Fruit fly (Drosophila melanogaster) whole organism, embryonic: ENCODE results near the gene CG6006.
A peak's percentile ranks its signal among the peaks of the same experiment; 100 is the strongest.

Experiments used
- Abd-B ChIP-seq: fragments of 200-800 bp; sonication (Bioruptor generic); optimal IDR thresholded peaks from 2 replicates; lab custom pipeline; 2018; ENCODE audit warnings: missing biosample characterization, mild to moderate bottlenecking, missing genetic modification characterization, moderate library complexity
- CG11247 ChIP-seq: fragments of 200-800 bp; sonication (Bioruptor generic); IDR thresholded peaks from 2 replicates; pipeline ENCODE4 v1.3.6; 2022; ENCODE audit warnings: missing biosample characterization, missing genetic modification characterization
- CG14014 ChIP-seq: fragments of 200-800 bp; sonication (Bioruptor generic); IDR thresholded peaks from 2 replicates; pipeline ENCODE4 v1.3.6; 2022; ENCODE audit warnings: missing biosample characterization, missing genetic modification characterization
- CG17361 ChIP-seq: fragments of 200-800 bp; sonication (Bioruptor generic); IDR thresholded peaks from 3 replicates; pipeline ENCODE4 v1.3.6; 2022; ENCODE audit warnings: missing biosample characterization, missing genetic modification characterization
- CG18599 ChIP-seq: fragments of 200-800 bp; sonication (Bioruptor generic); optimal IDR thresholded peaks from 3 replicates; lab custom pipeline; 2017; ENCODE audit warnings: missing biosample characterization, missing genetic modification characterization, mild to moderate bottlenecking, moderate library complexity, missing genetic modification reagents
- CG2116 ChIP-seq: fragments of 200-800 bp; sonication (Bioruptor generic); optimal IDR thresholded peaks from 3 replicates; lab custom pipeline; 2018; ENCODE audit warnings: missing biosample characterization, mild to moderate bottlenecking, missing genetic modification characterization
- CG3163 ChIP-seq: fragments of 200-800 bp; sonication (Bioruptor generic); optimal IDR thresholded peaks from 3 replicates; lab custom pipeline; 2016; ENCODE audit warnings: missing biosample characterization, missing genetic modification characterization
- CG34224 ChIP-seq: fragments of 200-800 bp; sonication (Bioruptor generic); IDR thresholded peaks from 3 replicates; pipeline ENCODE4 v1.3.6; 2022; ENCODE audit warnings: missing biosample characterization, missing genetic modification characterization; ENCODE audit not compliant: partially characterized antibody
- CG34422 ChIP-seq: fragments of 200-800 bp; sonication (Bioruptor generic); IDR thresholded peaks from 3 replicates; pipeline ENCODE4 v1.3.6; 2022; ENCODE audit warnings: missing biosample characterization, missing genetic modification characterization
- CG9727 ChIP-seq: fragments of 200-800 bp; sonication (Bioruptor generic); optimal IDR thresholded peaks from 3 replicates; lab custom pipeline; 2017; ENCODE audit warnings: missing biosample characterization, mild to moderate bottlenecking, missing genetic modification characterization
- Dek ChIP-seq: fragments of 200-800 bp; sonication (Bioruptor generic); optimal IDR thresholded peaks from 3 replicates; lab custom pipeline; 2019; ENCODE audit warnings: missing biosample characterization, mild to moderate bottlenecking, missing genetic modification characterization, moderate library complexity
- Elba2 ChIP-seq: fragments of 200-800 bp; sonication (Bioruptor generic); optimal IDR thresholded peaks from 3 replicates; lab custom pipeline; 2016; ENCODE audit warnings: missing biosample characterization, missing genetic modification characterization
- Hr78 ChIP-seq, 2 experiments: fragments of 200-800 bp in 1 of 2; fragments of >200 bp in 1 of 2; sonication (Bioruptor generic) in 1 of 2; optimal IDR thresholded peaks; 2 replicates each; lab custom pipeline; 2017 to 2019; ENCODE audit warnings: missing biosample characterization in 2 of 2, missing genetic modification characterization in 2 of 2, mild to moderate bottlenecking in 1 of 2, moderate library complexity in 1 of 2
- Jarid2 ChIP-seq: fragments of 200-800 bp; sonication (Bioruptor generic); optimal IDR thresholded peaks from 3 replicates; lab custom pipeline; 2017; ENCODE audit warnings: mild to moderate bottlenecking, missing biosample characterization, missing genetic modification reagents, missing genetic modification characterization
- Max ChIP-seq: fragments of 200-800 bp; sonication (Bioruptor generic); optimal IDR thresholded peaks from 2 replicates; lab custom pipeline; 2016; ENCODE audit warnings: missing biosample characterization, mild to moderate bottlenecking, missing genetic modification characterization
- Meics ChIP-seq: fragments of 200-800 bp; sonication (Bioruptor generic); optimal IDR thresholded peaks from 2 replicates; lab custom pipeline; 2017; ENCODE audit warnings: missing biosample characterization, mild to moderate bottlenecking, missing genetic modification characterization
- Mrtf ChIP-seq: fragments of 200-800 bp; sonication (Bioruptor generic); IDR thresholded peaks from 3 replicates; pipeline ENCODE4 v1.3.6; 2022; ENCODE audit warnings: missing biosample characterization, missing genetic modification characterization
- NK7.1 ChIP-seq: fragments of 200-800 bp; sonication (Bioruptor generic); optimal IDR thresholded peaks from 3 replicates; lab custom pipeline; 2016; ENCODE audit warnings: missing biosample characterization, missing genetic modification characterization
- Oaz ChIP-seq: fragments of 200-800 bp; sonication (Bioruptor generic); IDR thresholded peaks from 2 replicates; pipeline ENCODE4 v1.3.6; 2022; ENCODE audit warnings: missing biosample characterization, missing genetic modification characterization
- Oli ChIP-seq: fragments of 200-800 bp; sonication (Bioruptor generic); optimal IDR thresholded peaks from 2 replicates; lab custom pipeline; 2018; ENCODE audit warnings: missing biosample characterization, mild to moderate bottlenecking, missing genetic modification characterization, moderate library complexity
- Trl ChIP-seq, 3 experiments: fragments of >200 bp in 2 of 3; fragments of 200-800 bp in 1 of 3; sonication (Bioruptor generic) in 1 of 3; optimal IDR thresholded peaks; 2 replicates in 1 of 3; 3 replicates in 2 of 3; lab custom pipeline; 2016 to 2017; ENCODE audit warnings: missing biosample characterization in 1 of 3, missing genetic modification characterization in 1 of 3
- Xrp1 ChIP-seq: fragments of 200-800 bp; sonication (Bioruptor generic); IDR thresholded peaks from 2 replicates; pipeline ENCODE4 v1.3.6; 2022; ENCODE audit warnings: missing biosample characterization, missing genetic modification characterization
- aop ChIP-seq: fragments of 200-800 bp; sonication (Bioruptor generic); IDR thresholded peaks from 2 replicates; pipeline ENCODE4 v1.3.6; 2022; ENCODE audit warnings: missing biosample characterization, missing genetic modification characterization
- ash1 ChIP-seq: fragments of 200-800 bp; sonication (Bioruptor generic); optimal IDR thresholded peaks from 2 replicates; lab custom pipeline; 2018; ENCODE audit warnings: missing biosample characterization, mild to moderate bottlenecking, missing genetic modification characterization
- chinmo ChIP-seq: fragments of 200-800 bp; sonication (Bioruptor generic); IDR thresholded peaks from 4 replicates; pipeline ENCODE4 v1.3.6; 2022; ENCODE audit warnings: missing biosample characterization, missing genetic modification characterization; ENCODE audit not compliant: partially characterized antibody
- dmrt11E ChIP-seq: fragments of 200-800 bp; sonication (Bioruptor generic); optimal IDR thresholded peaks from 3 replicates; lab custom pipeline; 2018; ENCODE audit warnings: missing biosample characterization, mild to moderate bottlenecking, missing genetic modification characterization, moderate library complexity
- dmrt99B ChIP-seq: fragments of 200-800 bp; sonication (Bioruptor generic); optimal IDR thresholded peaks from 2 replicates; lab custom pipeline; 2018; ENCODE audit warnings: missing biosample characterization, mild to moderate bottlenecking, missing genetic modification characterization, moderate library complexity
- dysf ChIP-seq: fragments of 200-800 bp; sonication (Bioruptor generic); IDR thresholded peaks from 3 replicates; pipeline ENCODE4 v1.3.6; 2022; ENCODE audit warnings: missing biosample characterization, missing genetic modification characterization
- gsb-n ChIP-seq: fragments of 200-800 bp; sonication (Bioruptor generic); optimal IDR thresholded peaks from 3 replicates; lab custom pipeline; 2018; ENCODE audit warnings: missing biosample characterization, mild to moderate bottlenecking, missing genetic modification characterization
- gt ChIP-seq: fragments of 200-800 bp; sonication (Bioruptor generic); IDR thresholded peaks from 2 replicates; pipeline ENCODE4 v1.3.6; 2022; ENCODE audit warnings: missing biosample characterization, missing genetic modification characterization
- ham ChIP-seq: fragments of 200-800 bp; sonication (Bioruptor generic); IDR thresholded peaks from 2 replicates; pipeline ENCODE4 v1.3.6; 2022; ENCODE audit warnings: missing biosample characterization, missing genetic modification characterization
- lola ChIP-seq, 3 experiments: fragments of >200 bp in 2 of 3; fragments of 200-800 bp in 1 of 3; sonication (Bioruptor generic) in 1 of 3; optimal IDR thresholded peaks; 2 replicates each; lab custom pipeline; 2017 to 2019; ENCODE audit warnings: missing biosample characterization in 3 of 3, missing genetic modification characterization in 3 of 3, mild to moderate bottlenecking in 1 of 3, moderate library complexity in 1 of 3
- mirr ChIP-seq: fragments of 200-800 bp; sonication (Bioruptor generic); optimal IDR thresholded peaks from 3 replicates; lab custom pipeline; 2018; ENCODE audit warnings: missing biosample characterization, mild to moderate bottlenecking, missing genetic modification characterization
- phol ChIP-seq: fragments of 200-800 bp; sonication (Bioruptor generic); optimal IDR thresholded peaks from 3 replicates; lab custom pipeline; 2018; ENCODE audit warnings: missing biosample characterization, mild to moderate bottlenecking, missing genetic modification characterization, moderate library complexity
- row ChIP-seq: fragments of 200-800 bp; sonication (Bioruptor generic); IDR thresholded peaks from 3 replicates; pipeline ENCODE4 v1.3.6; 2022; ENCODE audit warnings: missing biosample characterization, missing genetic modification characterization
- sens ChIP-seq: fragments of 200-800 bp; sonication (Bioruptor generic); peaks from one replicate; lab custom pipeline; 2016; ENCODE audit warnings: missing biosample characterization, missing genetic modification characterization
- tx ChIP-seq: fragments of 200-800 bp; sonication (Bioruptor generic); optimal IDR thresholded peaks from 2 replicates; lab custom pipeline; 2016; ENCODE audit warnings: missing biosample characterization, missing genetic modification characterization

CG6006 gene

DNA sequence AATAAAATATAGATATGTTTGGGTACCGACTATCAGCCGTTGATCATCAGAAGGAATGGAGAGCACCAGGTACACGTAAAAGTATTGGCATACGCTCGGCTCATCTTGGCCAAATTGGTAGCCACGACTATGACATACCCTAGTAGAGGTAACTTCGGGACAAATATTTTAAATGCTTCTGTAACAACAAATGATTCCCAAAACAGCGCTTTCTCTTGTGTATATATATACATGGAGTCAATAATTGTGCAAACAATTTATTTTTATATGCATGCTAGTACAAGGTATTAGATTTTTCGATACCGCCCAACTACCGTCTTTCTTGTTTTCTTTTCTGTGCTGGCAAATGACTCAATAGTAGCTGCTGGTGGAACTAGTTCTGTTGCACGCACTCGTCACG, 35.3 kb upstream of the CG6006 start (continued):
- TF ChIP-seq Xrp1 (peak; percentile 63; the same call in 1 of the 2 replicates), CG9727 (GFP tag; lab: Kevin White, UChicago) (peak; percentile 9), phol (tag; lab: Kevin White, UChicago) (peak; percentile 16), tx (GFP tag; lab: Kevin White, UChicago) (no peak), dmrt99B (tag; lab: Kevin White, UChicago) (no peak), row (GFP tag; lab: Robert Waterston, UW) (peak; percentile 38; the same call in 1 of the 3 replicates), CG18599 (no peak), dmrt11E (peak; percentile 16), CG34224 (GFP tag; lab: Robert Waterston, UW) (no peak), ash1 (GFP tag; lab: Kevin White, UChicago) (no peak), dysf (GFP tag; lab: Robert Waterston, UW) (peak; percentile 37; the same call in 1 of the 3 replicates), ham (GFP tag; lab: Robert Waterston, UW) (no peak), Oli (tag; lab: Kevin White, UChicago) (no peak), Dek (tag; lab: Kevin White, UChicago) (no peak), Abd-B (no peak), mirr (GFP tag; lab: Kevin White, UChicago) (no peak), CG2116 (GFP tag; lab: Kevin White, UChicago) (no peak)

DNA sequence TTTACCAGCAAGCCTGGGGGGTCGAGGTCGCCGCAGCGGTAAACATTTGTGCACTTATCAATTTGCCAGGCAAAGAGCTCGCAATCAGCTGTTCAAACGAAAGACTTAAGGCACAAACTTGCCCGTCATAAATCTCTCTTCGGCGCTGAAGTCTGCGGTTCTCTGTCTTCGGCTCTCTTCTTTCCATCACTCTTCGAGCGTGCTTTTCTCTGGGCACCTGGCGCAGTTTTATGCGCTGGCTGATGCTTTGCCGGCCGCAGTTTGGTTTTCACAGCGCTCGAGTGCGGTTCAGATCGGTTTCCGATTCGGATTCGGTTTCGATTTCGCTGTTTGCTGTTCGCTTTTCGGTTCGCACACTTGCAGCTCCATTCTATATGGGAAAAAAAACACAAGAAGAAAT, 26.3 kb upstream of the CG6006 start:
- TF ChIP-seq Mrtf (GFP tag; lab: Robert Waterston, UW) = no peak
- TF ChIP-seq Trl (optimal IDR thresholded peaks at IDR 0.05; lab: Kevin White, UChicago) = peak; percentile 19 to 39
- no peak for TF ChIP-seq Trl (GFP tag; optimal IDR thresholded peaks at IDR 0.05; lab: Kevin White, UChicago)
- 0 out of 3 replicates have a peak, but pooled peaks have one; percentile 32 for TF ChIP-seq CG34422 (GFP tag; lab: Robert Waterston, UW)
- peak; percentile 11 for TF ChIP-seq Jarid2 (GFP tag; lab: Kevin White, UChicago)
- TF ChIP-seq CG17361 (GFP tag; lab: Robert Waterston, UW) = no peak
- TF ChIP-seq aop (GFP tag; lab: Robert Waterston, UW) = no peak
- TF ChIP-seq tx (GFP tag; lab: Kevin White, UChicago) = no peak
- TF ChIP-seq CG34224 (GFP tag; lab: Robert Waterston, UW) = 0 out of 3 replicates have a peak, but pooled peaks have one; percentile 15
- no peak for TF ChIP-seq Elba2 (GFP tag; lab: Kevin White, UChicago)
- no peak for TF ChIP-seq lola (GFP tag; optimal IDR thresholded peaks at IDR 0.05; lab: Kevin White, UChicago)
- 0 out of 2 replicates have a peak, but pooled peaks have one; percentile 41 for TF ChIP-seq CG11247 (GFP tag; lab: Robert Waterston, UW)
- no peak for TF ChIP-seq Meics (GFP tag; lab: Kevin White, UChicago)
- TF ChIP-seq Oaz (GFP tag; lab: Robert Waterston, UW) = no peak
- TF ChIP-seq NK7.1 (GFP tag; lab: Kevin White, UChicago) = no peak
- TF ChIP-seq Max (GFP tag; lab: Kevin White, UChicago) = no peak
- 0 out of 4 replicates have a peak, but pooled peaks have one; percentile 64 for TF ChIP-seq chinmo
- TF ChIP-seq CG3163 = peak; percentile 71
- no peak for TF ChIP-seq gsb-n (tag; lab: Kevin White, UChicago)
- TF ChIP-seq Hr78 (GFP tag; optimal IDR thresholded peaks at IDR 0.05; lab: Kevin White, UChicago) = no peak
- TF ChIP-seq gt = no peak
- peak; percentile 37 for TF ChIP-seq sens (GFP tag; lab: Kevin White, UChicago)
- TF ChIP-seq CG14014 (GFP tag; lab: Robert Waterston, UW) = no peak
- TF ChIP-seq, all 482 proteins: peak for 8
